Fruit fly (Drosophila melanogaster) whole organism, embryonic: ENCODE data around the gene CG12608.

Experiments
- Ada2b ChIP-seq: fragments of 200-800 bp; sonication (Bioruptor generic); IDR thresholded peaks from 2 replicates; pipeline ENCODE4 v1.3.6; 2022; ENCODE audit warnings: missing biosample characterization, missing genetic modification characterization
- Adf1 ChIP-seq: fragments of 200-800 bp; sonication (Bioruptor generic); IDR thresholded peaks from 2 replicates; pipeline ENCODE4 v1.3.6; 2022; ENCODE audit warnings: missing biosample characterization, missing genetic modification characterization
- Bdp1 ChIP-seq: fragments of 200-800 bp; sonication (Bioruptor generic); optimal IDR thresholded peaks from 3 replicates; lab custom pipeline; 2016; ENCODE audit warnings: missing biosample characterization, missing genetic modification characterization
- CG10959 ChIP-seq: fragments of 200-800 bp; sonication (Bioruptor generic); IDR thresholded peaks from 2 replicates; pipeline ENCODE4 v1.3.6; 2022; ENCODE audit warnings: missing biosample characterization, missing genetic modification characterization
- CG13624 ChIP-seq: fragments of 200-800 bp; sonication (Bioruptor generic); optimal IDR thresholded peaks from 2 replicates; lab custom pipeline; 2016; ENCODE audit warnings: missing biosample characterization, missing genetic modification characterization
- CG14710 ChIP-seq: fragments of 200-800 bp; sonication (Bioruptor generic); optimal IDR thresholded peaks from 3 replicates; lab custom pipeline; 2019; ENCODE audit warnings: missing biosample characterization, mild to moderate bottlenecking, missing genetic modification characterization, moderate library complexity
- CG17385 ChIP-seq: fragments of 200-800 bp; sonication (Bioruptor generic); optimal IDR thresholded peaks from 3 replicates; lab custom pipeline; 2018; ENCODE audit warnings: missing biosample characterization, mild to moderate bottlenecking, missing genetic modification characterization
- CG18262 ChIP-seq: fragments of 200-800 bp; optimal IDR thresholded peaks from 3 replicates; lab custom pipeline; 2019; ENCODE audit warnings: missing biosample characterization, mild to moderate bottlenecking, missing genetic modification characterization, moderate library complexity
- CG32532 ChIP-seq: fragments of 200-800 bp; sonication (Bioruptor generic); IDR thresholded peaks from 2 replicates; pipeline ENCODE4 v1.3.6; 2022; ENCODE audit warnings: missing biosample characterization, missing genetic modification characterization
- CG4282 ChIP-seq: fragments of 200-800 bp; sonication (Bioruptor generic); optimal IDR thresholded peaks from 2 replicates; lab custom pipeline; 2016; ENCODE audit warnings: missing biosample characterization, missing genetic modification characterization
- CG43689 ChIP-seq: fragments of 200-800 bp; sonication (Bioruptor generic); IDR thresholded peaks from 2 replicates; pipeline ENCODE4 v1.3.6; 2022; ENCODE audit warnings: missing biosample characterization, missing genetic modification characterization
- CG4424 ChIP-seq: fragments of 200-800 bp; sonication (Bioruptor generic); optimal IDR thresholded peaks from 3 replicates; lab custom pipeline; 2016; ENCODE audit warnings: missing biosample characterization, missing genetic modification characterization
- CG5953 ChIP-seq: fragments of 200-800 bp; sonication (Bioruptor generic); IDR thresholded peaks from 2 replicates; pipeline ENCODE4 v1.3.6; 2022; ENCODE audit warnings: missing biosample characterization, missing genetic modification characterization
- CG6175 ChIP-seq: fragments of 200-800 bp; sonication (Bioruptor generic); IDR thresholded peaks from 3 replicates; pipeline ENCODE4 v1.3.6; 2022; ENCODE audit warnings: missing biosample characterization, missing genetic modification characterization
- CG6683 ChIP-seq: fragments of 200-800 bp; sonication (Bioruptor generic); optimal IDR thresholded peaks from 2 replicates; lab custom pipeline; 2017; ENCODE audit warnings: missing biosample characterization, mild to moderate bottlenecking, missing genetic modification characterization, missing genetic modification reagents
- CG6854 ChIP-seq: fragments of 200-800 bp; sonication (Bioruptor generic); optimal IDR thresholded peaks from 3 replicates; lab custom pipeline; 2017; ENCODE audit warnings: missing biosample characterization, mild to moderate bottlenecking, missing genetic modification characterization
- CG7357 ChIP-seq: fragments of 200-800 bp; sonication (Bioruptor generic); IDR thresholded peaks from 3 replicates; pipeline ENCODE4 v1.3.6; 2022; ENCODE audit warnings: missing biosample characterization, missing genetic modification characterization
- CG7786 ChIP-seq: fragments of 200-800 bp; sonication (Bioruptor generic); optimal IDR thresholded peaks from 2 replicates; lab custom pipeline; 2016; ENCODE audit warnings: missing biosample characterization, missing genetic modification characterization
- CG9215 ChIP-seq: fragments of 200-800 bp; sonication (Bioruptor generic); IDR thresholded peaks from 2 replicates; pipeline ENCODE4 v1.3.6; 2022; ENCODE audit warnings: missing biosample characterization, missing genetic modification characterization
- CG9437 ChIP-seq: fragments of 200-800 bp; sonication (Bioruptor generic); optimal IDR thresholded peaks from 2 replicates; lab custom pipeline; 2018; ENCODE audit warnings: missing biosample characterization, mild to moderate bottlenecking, missing genetic modification characterization
- ERR ChIP-seq: fragments of 200-800 bp; sonication (Bioruptor generic); optimal IDR thresholded peaks from 2 replicates; lab custom pipeline; 2016; ENCODE audit warnings: missing biosample characterization, missing genetic modification characterization
- Elba2 ChIP-seq: fragments of 200-800 bp; sonication (Bioruptor generic); optimal IDR thresholded peaks from 3 replicates; lab custom pipeline; 2016; ENCODE audit warnings: missing biosample characterization, missing genetic modification characterization
- Fer2 ChIP-seq: fragments of 200-800 bp; sonication (Bioruptor generic); optimal IDR thresholded peaks from 2 replicates; lab custom pipeline; 2018; ENCODE audit warnings: missing biosample characterization, mild to moderate bottlenecking, missing genetic modification characterization, moderate library complexity
- Mes4 ChIP-seq: fragments of 200-800 bp; sonication (Bioruptor generic); optimal IDR thresholded peaks from 2 replicates; lab custom pipeline; 2016; ENCODE audit warnings: missing biosample characterization, missing genetic modification characterization
- Oli ChIP-seq: fragments of 200-800 bp; sonication (Bioruptor generic); optimal IDR thresholded peaks from 2 replicates; lab custom pipeline; 2018; ENCODE audit warnings: missing biosample characterization, mild to moderate bottlenecking, missing genetic modification characterization, moderate library complexity
- Pdp1 ChIP-seq, 2 experiments: fragments of 200-800 bp; sonication (Bioruptor generic); optimal IDR thresholded peaks; 3 replicates each; lab custom pipeline; 2016; ENCODE audit warnings: missing biosample characterization in 2 of 2, missing genetic modification characterization in 2 of 2, mild to moderate bottlenecking in 1 of 2, moderate library complexity in 1 of 2
- Scr ChIP-seq: fragments of 200-800 bp; sonication (Bioruptor generic); IDR thresholded peaks from 2 replicates; pipeline ENCODE4 v1.3.6; 2022; ENCODE audit warnings: missing biosample characterization, missing genetic modification characterization; ENCODE audit not compliant: partially characterized antibody
- Sry-δ ChIP-seq: fragments of 200-800 bp; sonication (Bioruptor generic); optimal IDR thresholded peaks from 2 replicates; lab custom pipeline; 2016; ENCODE audit warnings: missing biosample characterization, missing genetic modification characterization
- TFAM ChIP-seq: fragments of 200-800 bp; sonication (Bioruptor generic); optimal IDR thresholded peaks from 2 replicates; lab custom pipeline; 2017; ENCODE audit warnings: missing biosample characterization, missing genetic modification characterization, inconsistent platforms
- Usf ChIP-seq: fragments of 200-800 bp; sonication (Bioruptor generic); optimal IDR thresholded peaks from 2 replicates; lab custom pipeline; 2017; ENCODE audit warnings: missing genotype, missing biosample characterization, missing genetic modification characterization
- br ChIP-seq: fragments of >200 bp; optimal IDR thresholded peaks from 2 replicates; lab custom pipeline; 2017
- cato ChIP-seq: fragments of 200-800 bp; sonication (Bioruptor generic); optimal IDR thresholded peaks from 2 replicates; lab custom pipeline; 2016; ENCODE audit warnings: missing biosample characterization, missing genetic modification characterization, borderline replicate concordance
- cg ChIP-seq: fragments of 200-800 bp; sonication (Bioruptor generic); optimal IDR thresholded peaks from 3 replicates; lab custom pipeline; 2019; ENCODE audit warnings: missing biosample characterization, mild to moderate bottlenecking, missing genetic modification characterization, moderate library complexity
- chinmo ChIP-seq: fragments of 200-800 bp; sonication (Bioruptor generic); IDR thresholded peaks from 4 replicates; pipeline ENCODE4 v1.3.6; 2022; ENCODE audit warnings: missing biosample characterization, missing genetic modification characterization; ENCODE audit not compliant: partially characterized antibody
- corto ChIP-seq: fragments of 200-800 bp; sonication (Bioruptor generic); optimal IDR thresholded peaks from 2 replicates; lab custom pipeline; 2016; ENCODE audit warnings: missing biosample characterization, mild to moderate bottlenecking, missing genetic modification characterization, moderate library complexity
- eve ChIP-seq, 2 experiments: fragments of >200 bp; optimal IDR thresholded peaks; 2 replicates each; lab custom pipeline; 2017; ENCODE audit warnings: missing biosample characterization in 2 of 2, missing genetic modification characterization in 2 of 2
- ftz-f1 ChIP-seq: fragments of 200-800 bp; sonication (Bioruptor generic); optimal IDR thresholded peaks from 2 replicates; lab custom pipeline; 2016; ENCODE audit warnings: missing biosample characterization, missing genetic modification characterization
- gce ChIP-seq: fragments of 200-800 bp; sonication (Bioruptor generic); IDR thresholded peaks from 3 replicates; pipeline ENCODE4 v1.3.6; 2022; ENCODE audit warnings: missing biosample characterization, missing genetic modification characterization
- gcm ChIP-seq: fragments of 200-800 bp; sonication (Bioruptor generic); optimal IDR thresholded peaks from 2 replicates; lab custom pipeline; 2019; ENCODE audit warnings: missing biosample characterization, mild to moderate bottlenecking, missing genetic modification characterization, moderate library complexity
- lola ChIP-seq, 3 experiments: fragments of >200 bp in 2 of 3; fragments of 200-800 bp in 1 of 3; sonication (Bioruptor generic) in 1 of 3; optimal IDR thresholded peaks; 2 replicates each; lab custom pipeline; 2017 to 2019; ENCODE audit warnings: missing biosample characterization in 3 of 3, missing genetic modification characterization in 3 of 3, mild to moderate bottlenecking in 1 of 3, moderate library complexity in 1 of 3
- mirr ChIP-seq: fragments of 200-800 bp; sonication (Bioruptor generic); optimal IDR thresholded peaks from 3 replicates; lab custom pipeline; 2018; ENCODE audit warnings: missing biosample characterization, mild to moderate bottlenecking, missing genetic modification characterization
- nom ChIP-seq: fragments of 200-800 bp; sonication (Bioruptor generic); optimal IDR thresholded peaks from 2 replicates; lab custom pipeline; 2017; ENCODE audit warnings: missing biosample characterization, missing genetic modification characterization, mild to moderate bottlenecking, moderate library complexity, missing genetic modification reagents
- pfk ChIP-seq: fragments of 200-800 bp; sonication (Bioruptor generic); optimal IDR thresholded peaks from 2 replicates; lab custom pipeline; 2018; ENCODE audit warnings: missing biosample characterization, mild to moderate bottlenecking, missing genetic modification characterization, moderate library complexity
- sens-2 ChIP-seq: fragments of 200-800 bp; sonication (Bioruptor generic); IDR thresholded peaks from 2 replicates; pipeline ENCODE4 v1.3.6; 2022; ENCODE audit warnings: missing biosample characterization, missing genetic modification characterization
- sqz ChIP-seq: fragments of 200-800 bp; sonication (Bioruptor generic); optimal IDR thresholded peaks from 3 replicates; lab custom pipeline; 2018; ENCODE audit warnings: missing biosample characterization, mild to moderate bottlenecking, missing genetic modification characterization
- stwl ChIP-seq: fragments of 200-800 bp; sonication (Bioruptor generic); optimal IDR thresholded peaks from 3 replicates; lab custom pipeline; 2018; ENCODE audit warnings: missing biosample characterization, mild to moderate bottlenecking, missing genetic modification characterization, moderate library complexity
- trh ChIP-seq: fragments of 200-800 bp; sonication (Bioruptor generic); optimal IDR thresholded peaks from 2 replicates; lab custom pipeline; 2016; ENCODE audit warnings: missing biosample characterization, missing genetic modification characterization
- z ChIP-seq: fragments of 200-800 bp; sonication (Bioruptor generic); IDR thresholded peaks from 3 replicates; pipeline ENCODE4 v1.3.6; 2022; ENCODE audit warnings: missing biosample characterization, missing genetic modification characterization

CG12608 gene

dm6 chrX:15297963-15298297 is 46.5 kb downstream of the CG12608 start:
- TF ChIP-seq CG18262 (tag; lab: Kevin White, UChicago) (no peak), br (lab: Kevin White, UChicago) (no peak), CG4282 (GFP tag; lab: Kevin White, UChicago) (no peak), gce (GFP tag; lab: Robert Waterston, UW) (no peak), Fer2 (tag; lab: Kevin White, UChicago) (no peak), nom (GFP tag; lab: Kevin White, UChicago) (no peak), CG7786 (GFP tag; lab: Kevin White, UChicago) (no peak), ftz-f1 (GFP tag; lab: Kevin White, UChicago) (no peak), CG43689 (no peak), CG17385 (no peak), CG4424 (no peak), TFAM (GFP tag; lab: Kevin White, UChicago) (no peak), CG6175 (GFP tag; lab: Robert Waterston, UW) (no peak), cg (GFP tag; lab: Kevin White, UChicago) (peak; percentile 86), mirr (GFP tag; lab: Kevin White, UChicago) (no peak), CG14710 (tag; lab: Kevin White, UChicago) (no peak), Sry-δ (GFP tag; lab: Kevin White, UChicago) (no peak), sqz (GFP tag; lab: Kevin White, UChicago) (no peak), lola (GFP tag; optimal IDR thresholded peaks at IDR 0.05; lab: Kevin White, UChicago) (peak in 1 of 3 experiments; percentile 61), CG32532 (no peak), Bdp1 (GFP tag; lab: Kevin White, UChicago) (no peak), Scr (GFP tag; lab: Robert Waterston, UW) (no peak), CG9215 (GFP tag; lab: Robert Waterston, UW) (no peak), Elba2 (GFP tag; lab: Kevin White, UChicago) (no peak), Adf1 (GFP tag; lab: Robert Waterston, UW) (peak; percentile 82), CG6683 (no peak), trh (GFP tag; lab: Kevin White, UChicago) (no peak), CG6854 (GFP tag; lab: Kevin White, UChicago) (no peak), Usf (GFP tag; lab: Kevin White, UChicago) (no peak), CG7357 (GFP tag; lab: Robert Waterston, UW) (no peak), corto (no peak), Oli (no peak), z (peak; percentile 87), CG5953 (GFP tag; lab: Robert Waterston, UW) (no peak), Mes4 (GFP tag; lab: Kevin White, UChicago) (no peak), stwl (tag; lab: Kevin White, UChicago) (no peak), gcm (GFP tag; lab: Kevin White, UChicago) (no peak), Pdp1 (GFP tag; optimal IDR thresholded peaks at IDR 0.05; lab: Kevin White, UChicago) (peak in 1 of 2 experiments; percentile 94), sens-2 (GFP tag; lab: Robert Waterston, UW) (no peak), chinmo (GFP tag; lab: Robert Waterston, UW) (0 out of 4 replicates have a peak, but pooled peaks have one; percentile 7), cato (GFP tag; lab: Kevin White, UChicago) (no peak), CG9437 (GFP tag; lab: Kevin White, UChicago) (no peak), pfk (peak; percentile 84), ERR (GFP tag; lab: Kevin White, UChicago) (no peak), CG13624 (no peak), eve (GFP tag; optimal IDR thresholded peaks at IDR 0.05; lab: Kevin White, UChicago) (no peak), Ada2b (GFP tag; lab: Robert Waterston, UW) (no peak), CG10959 (GFP tag; lab: Robert Waterston, UW) (no peak)
- TF ChIP-seq, all 482 proteins: peak for 7
